Worm (Caenorhabditis elegans): ENCODE results near the gene nlp-45.

ce11 chrX:2303253-2303652 lies 34.9 kb downstream of the nlp-45 start:
- TF ChIP-seq snpc-4 (tag; optimal IDR thresholded peaks at IDR 0.05) = no peak
- no peak for TF ChIP-seq flh-1 (GFP tag; optimal IDR thresholded peaks at IDR 0.05)
- no peak for TF ChIP-seq nhr-237 (tag; optimal IDR thresholded peaks at IDR 0.05)
- no peak for TF ChIP-seq ham-2 (GFP tag; optimal IDR thresholded peaks at IDR 0.05)
- no peak for TF ChIP-seq nhr-12 (tag; optimal IDR thresholded peaks at IDR 0.05)
- TF ChIP-seq unc-62 (GFP tag; optimal IDR thresholded peaks at IDR 0.05) = no peak
- no peak for TF ChIP-seq nhr-28 (tag; optimal IDR thresholded peaks at IDR 0.05)
- TF ChIP-seq ztf-11 (tag; optimal IDR thresholded peaks at IDR 0.05) = no peak
- no peak for TF ChIP-seq unc-39 (tag; optimal IDR thresholded peaks at IDR 0.05)
- TF ChIP-seq ces-1 (GFP tag; optimal IDR thresholded peaks at IDR 0.05) = no peak

All from whole organism, mixed stage, embryonic.